Fruit fly (Drosophila melanogaster): Measurements from ENCODE around the gene raskol.

DNA sequence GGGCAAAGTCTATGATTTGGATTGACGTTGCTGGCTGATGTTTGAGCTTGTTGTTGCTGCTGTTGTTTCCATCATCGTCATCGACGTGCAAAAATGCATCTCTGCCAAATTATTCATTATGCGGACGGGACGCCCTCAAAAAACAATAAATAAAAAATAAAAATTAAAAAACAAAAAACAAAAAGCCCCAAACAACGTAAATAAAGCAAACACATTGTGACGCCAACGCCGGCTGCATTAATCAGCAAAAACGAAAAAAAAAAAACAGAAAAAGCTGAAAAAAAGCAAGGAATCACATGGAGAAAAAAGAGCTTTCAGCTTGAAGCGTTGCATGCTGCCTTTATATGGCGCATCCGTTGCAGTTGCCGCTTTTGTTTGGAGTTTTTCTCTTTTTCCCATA lies 22.1 kb downstream of the raskol start:
- TF ChIP-seq ham (GFP tag; IDR thresholded peaks at IDR 0.05) = no peak
- TF ChIP-seq CG10959 (GFP tag; IDR thresholded peaks at IDR 0.05) = no peak
- no peak for TF ChIP-seq fd64A (GFP tag; optimal IDR thresholded peaks at IDR 0.05)
- TF ChIP-seq hkb (optimal IDR thresholded peaks at IDR 0.05) = no peak
- no peak for TF ChIP-seq hkb (GFP tag; IDR thresholded peaks at IDR 0.05)
- TF ChIP-seq CG2202 (tag; optimal IDR thresholded peaks at IDR 0.05) = no peak
- TF ChIP-seq Doc3 (GFP tag; IDR thresholded peaks at IDR 0.05; ENCODE audit: partially characterized antibody) = no peak
